Worm (Caenorhabditis elegans): ENCODE measurements around the gene cka-2.

ce11 chrX:4314939-4315338, 29.0 kb downstream of the cka-2 start:
- TF ChIP-seq med-1 (GFP tag; optimal IDR thresholded peaks at IDR 0.05; ENCODE audit: insufficient read depth) (no peak), flt-1 (GFP tag; IDR thresholded peaks at IDR 0.05) (no peak), klf-2 (GFP tag; conservative IDR thresholded peaks at IDR 0.05) (no peak), tab-1 (GFP tag; IDR thresholded peaks at IDR 0.05) (no peak), ztf-29 (GFP tag; IDR thresholded peaks at IDR 0.05) (no peak), cog-1 (tag; optimal IDR thresholded peaks at IDR 0.05) (no peak), T22C8.4 (GFP tag; IDR thresholded peaks at IDR 0.05) (no peak)
